Fruit fly (Drosophila melanogaster) S2 (cell line): ENCODE results near the gene nyo.

Experiments
- CG8478 ChIP-seq: fragments of >200 bp; optimal IDR thresholded peaks from 2 replicates; lab custom pipeline; 2018
- CTCF ChIP-seq, 2 experiments: fragments of >200 bp; optimal IDR thresholded peaks; 2 replicates each; lab custom pipeline; 2018

dm6 chr3R:31580032-31580431, 37.2 kb downstream of the nyo start:
- TF ChIP-seq CTCF (optimal IDR thresholded peaks at IDR 0.05; lab: Kevin White, UChicago) = no peak
- TF ChIP-seq CG8478 (lab: Kevin White, UChicago) = no peak
